Fruit fly (Drosophila melanogaster) whole organism: Measurements from ENCODE around the gene CG42564.

Source experiments
- CG8478 ChIP-seq: fragments of >200 bp; optimal IDR thresholded peaks from 2 replicates; lab custom pipeline; 2018; ENCODE audit warnings: inconsistent platforms
- Dll ChIP-seq: fragments of >200 bp; optimal IDR thresholded peaks from 2 replicates; lab custom pipeline; 2017
- pan ChIP-seq: fragments of >200 bp; optimal IDR thresholded peaks from 2 replicates; lab custom pipeline; 2017
- psq ChIP-seq: fragments of >200 bp; optimal IDR thresholded peaks from 2 replicates; lab custom pipeline; 2017
- usp ChIP-seq: fragments of >200 bp; optimal IDR thresholded peaks from 2 replicates; lab custom pipeline; 2017; ENCODE audit warnings: missing biosample characterization, missing genetic modification characterization, mixed read lengths

- TF ChIP-seq Dll (no peak), pan (lab: Kevin White, UChicago) (no peak), usp (no peak), psq (lab: Kevin White, UChicago) (no peak), CG8478 (no peak)
Observed at dm6 chr3R:6395572-6396295, 21.5 kb downstream of the CG42564 start.
